Worm (Caenorhabditis elegans) whole organism, early embryonic: Measurements from ENCODE around the gene cest-24.

Experiments used
- aly-1 ChIP-seq: sonication (generic microtip); optimal IDR thresholded peaks from 2 replicates; lab custom pipeline; 2016; ENCODE audit warnings: missing genetic modification characterization, missing compliant biosample characterization
- ama-1 ChIP-seq: fragments of 150-350 bp; optimal IDR thresholded peaks from 2 replicates; lab custom pipeline; 2014
- ceh-13 ChIP-seq: fragments of 200-800 bp; sonication (Bioruptor generic); optimal IDR thresholded peaks from 2 replicates; lab custom pipeline; 2018; ENCODE audit warnings: mild to moderate bottlenecking, missing genetic modification characterization, missing compliant biosample characterization
- ceh-36 ChIP-seq: sonication (generic microtip); optimal IDR thresholded peaks from 2 replicates; lab custom pipeline; 2016; ENCODE audit warnings: missing genetic modification characterization, inconsistent platforms, missing compliant biosample characterization
- ets-7 ChIP-seq: sonication (generic microtip); optimal IDR thresholded peaks from 2 replicates; lab custom pipeline; 2016; ENCODE audit warnings: missing genotype, missing genetic modification characterization, missing compliant biosample characterization
- hmg-4 ChIP-seq: fragments of 200-800 bp; sonication (Bioruptor generic); optimal IDR thresholded peaks from 2 replicates; lab custom pipeline; 2018; ENCODE audit warnings: mild to moderate bottlenecking, missing genetic modification characterization, missing compliant biosample characterization
- pes-1 ChIP-seq: fragments of 200-800 bp; sonication (Bioruptor generic); IDR thresholded peaks from 2 replicates; pipeline ENCODE4 v1.3.6; 2022; ENCODE audit warnings: missing genetic modification reagents, missing genetic modification characterization, missing compliant biosample characterization
- sea-1 ChIP-seq: fragments of 200-800 bp; sonication (Bioruptor generic); conservative IDR thresholded peaks from 2 replicates; pipeline ENCODE4 v1.3.6; 2022; ENCODE audit warnings: missing genetic modification characterization, missing compliant biosample characterization
- tbx-37 ChIP-seq: fragments of 200-800 bp; sonication (Bioruptor generic); conservative IDR thresholded peaks from 2 replicates; pipeline ENCODE4 v1.3.6; 2022; ENCODE audit warnings: missing genetic modification reagents, missing genetic modification characterization, missing compliant biosample characterization

DNA sequence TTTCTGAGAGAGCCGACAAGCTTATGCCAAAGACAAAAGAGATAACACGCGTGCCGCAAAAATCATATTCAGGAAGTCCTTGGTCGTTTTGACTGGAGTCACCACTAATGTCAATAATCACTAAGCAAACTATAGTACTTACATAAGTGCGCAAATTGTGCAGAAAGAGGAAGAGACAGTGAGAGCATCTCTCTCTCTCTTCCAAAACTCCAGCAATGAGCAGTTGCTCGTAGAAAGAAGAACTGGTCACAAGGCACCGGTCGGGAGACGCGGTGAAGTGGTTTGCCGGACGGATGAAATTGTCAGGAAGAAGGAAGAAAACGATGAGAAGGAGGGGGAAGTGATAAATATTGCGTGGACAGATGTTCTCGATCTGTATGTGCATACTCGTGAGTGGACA, 46.6 kb upstream of the cest-24 start:
- TF ChIP-seq aly-1 (tag; lab: Kevin White, UChicago) (peak; percentile 2), ceh-13 (GFP tag; lab: Kevin White, UChicago) (no peak), ceh-36 (tag; lab: Kevin White, UChicago) (no peak), ama-1 (lab: Kevin White, UChicago) (no peak), hmg-4 (GFP tag; lab: Kevin White, UChicago) (no peak), pes-1 (GFP tag; lab: Robert Waterston, UW) (no peak), sea-1 (GFP tag; lab: Robert Waterston, UW) (no peak), ets-7 (no peak), tbx-37 (GFP tag; lab: Robert Waterston, UW) (no peak)
